Worm (Caenorhabditis elegans) whole organism, early embryonic: Measurements from ENCODE around the gene rbm-42.

Experiments used
- F13C5.2 ChIP-seq: sonication (generic microtip); optimal IDR thresholded peaks from 2 replicates; lab custom pipeline; 2017; ENCODE audit warnings: mild to moderate bottlenecking, missing genetic modification characterization, inconsistent platforms, missing compliant biosample characterization
- ama-1 ChIP-seq: fragments of 150-350 bp; optimal IDR thresholded peaks from 2 replicates; lab custom pipeline; 2014
- ceh-36 ChIP-seq: sonication (generic microtip); optimal IDR thresholded peaks from 2 replicates; lab custom pipeline; 2016; ENCODE audit warnings: missing genetic modification characterization, inconsistent platforms, missing compliant biosample characterization
- ets-7 ChIP-seq: sonication (generic microtip); optimal IDR thresholded peaks from 2 replicates; lab custom pipeline; 2016; ENCODE audit warnings: missing genotype, missing genetic modification characterization, missing compliant biosample characterization
- flt-1 ChIP-seq: fragments of 200-800 bp; sonication (Bioruptor generic); IDR thresholded peaks from 2 replicates; pipeline ENCODE4 v1.3.6; 2022; ENCODE audit warnings: missing genetic modification characterization, missing compliant biosample characterization
- hmg-4 ChIP-seq: fragments of 200-800 bp; sonication (Bioruptor generic); optimal IDR thresholded peaks from 2 replicates; lab custom pipeline; 2018; ENCODE audit warnings: mild to moderate bottlenecking, missing genetic modification characterization, missing compliant biosample characterization
- hnd-1 ChIP-seq: sonication (generic microtip); optimal IDR thresholded peaks from 2 replicates; lab custom pipeline; 2016; ENCODE audit warnings: missing genetic modification characterization, missing compliant biosample characterization
- pes-1 ChIP-seq: fragments of 200-800 bp; sonication (Bioruptor generic); IDR thresholded peaks from 2 replicates; pipeline ENCODE4 v1.3.6; 2022; ENCODE audit warnings: missing genetic modification reagents, missing genetic modification characterization, missing compliant biosample characterization
- tbx-11 ChIP-seq: fragments of 200-800 bp; sonication (Bioruptor generic); IDR thresholded peaks from 2 replicates; pipeline ENCODE4 v1.3.6; 2022; ENCODE audit warnings: missing genetic modification characterization, missing compliant biosample characterization
- tra-4 ChIP-seq: sonication (generic microtip); optimal IDR thresholded peaks from 2 replicates; lab custom pipeline; 2017; ENCODE audit warnings: missing genetic modification characterization, missing compliant biosample characterization

- TF ChIP-seq tbx-11 (GFP tag; lab: Robert Waterston, UW) (no peak), ceh-36 (tag; lab: Kevin White, UChicago) (no peak), ets-7 (tag; lab: Kevin White, UChicago) (no peak), ama-1 (lab: Kevin White, UChicago) (no peak), pes-1 (GFP tag; lab: Robert Waterston, UW) (no peak), flt-1 (GFP tag; lab: Robert Waterston, UW) (no peak), tra-4 (tag; lab: Kevin White, UChicago) (no peak), hmg-4 (GFP tag; lab: Kevin White, UChicago) (no peak), F13C5.2 (tag; lab: Kevin White, UChicago) (no peak), hnd-1 (no peak)
Measured at ce11 chrIII:5155393-5155792, 2.4 kb upstream of the rbm-42 start.
